Fruit fly (Drosophila melanogaster) whole organism, embryonic: Measurements from ENCODE around the gene Ube4B.

Experiments used
- Antp ChIP-seq: fragments of 200-800 bp; sonication (Bioruptor generic); optimal IDR thresholded peaks from 3 replicates; lab custom pipeline; 2016; ENCODE audit warnings: missing biosample characterization, missing genetic modification characterization
- CG10462 ChIP-seq: fragments of 200-800 bp; sonication (Bioruptor generic); optimal IDR thresholded peaks from 2 replicates; lab custom pipeline; 2016; ENCODE audit warnings: missing biosample characterization, missing genetic modification characterization
- CG11247 ChIP-seq: fragments of 200-800 bp; sonication (Bioruptor generic); IDR thresholded peaks from 2 replicates; pipeline ENCODE4 v1.3.6; 2022; ENCODE audit warnings: missing biosample characterization, missing genetic modification characterization
- CG11560 ChIP-seq: fragments of 200-800 bp; sonication (Bioruptor generic); IDR thresholded peaks from 3 replicates; pipeline ENCODE4 v1.3.6; 2022; ENCODE audit warnings: missing biosample characterization, missing genetic modification characterization
- CG13624 ChIP-seq: fragments of 200-800 bp; sonication (Bioruptor generic); optimal IDR thresholded peaks from 2 replicates; lab custom pipeline; 2016; ENCODE audit warnings: missing biosample characterization, missing genetic modification characterization
- CG15073 ChIP-seq: fragments of 200-800 bp; sonication (Bioruptor generic); optimal IDR thresholded peaks from 2 replicates; lab custom pipeline; 2016; ENCODE audit warnings: missing biosample characterization, missing genetic modification characterization
- CG16863 ChIP-seq: fragments of 200-800 bp; sonication (Bioruptor generic); optimal IDR thresholded peaks from 3 replicates; lab custom pipeline; 2016; ENCODE audit warnings: missing biosample characterization, missing genetic modification characterization
- CG17802 ChIP-seq: fragments of 200-800 bp; sonication (Bioruptor generic); optimal IDR thresholded peaks from 2 replicates; lab custom pipeline; 2018; ENCODE audit warnings: missing biosample characterization, mild to moderate bottlenecking, missing genetic modification characterization, moderate library complexity
- CG17912 ChIP-seq: fragments of 200-800 bp; sonication (Bioruptor generic); optimal IDR thresholded peaks from 2 replicates; lab custom pipeline; 2018; ENCODE audit warnings: missing biosample characterization, mild to moderate bottlenecking, missing genetic modification characterization
- CG3407 ChIP-seq: fragments of 200-800 bp; sonication (Bioruptor generic); optimal IDR thresholded peaks from 2 replicates; lab custom pipeline; 2018; ENCODE audit warnings: missing biosample characterization, mild to moderate bottlenecking, missing genetic modification characterization
- CG4328 ChIP-seq: fragments of 200-800 bp; sonication (Bioruptor generic); optimal IDR thresholded peaks from 3 replicates; lab custom pipeline; 2017; ENCODE audit warnings: missing biosample characterization, missing genetic modification reagents, missing genetic modification characterization
- CG6765 ChIP-seq: fragments of 200-800 bp; sonication (Bioruptor generic); optimal IDR thresholded peaks from 3 replicates; lab custom pipeline; 2017; ENCODE audit warnings: missing biosample characterization, mild to moderate bottlenecking, missing genetic modification characterization
- CG7745 ChIP-seq: fragments of 200-800 bp; sonication (Bioruptor generic); optimal IDR thresholded peaks from 2 replicates; lab custom pipeline; 2018; ENCODE audit warnings: missing biosample characterization, mild to moderate bottlenecking, missing genetic modification characterization, moderate library complexity
- CG7786 ChIP-seq: fragments of 200-800 bp; sonication (Bioruptor generic); optimal IDR thresholded peaks from 2 replicates; lab custom pipeline; 2016; ENCODE audit warnings: missing biosample characterization, missing genetic modification characterization
- CrebB ChIP-seq: fragments of 200-800 bp; sonication (Bioruptor generic); optimal IDR thresholded peaks from 3 replicates; lab custom pipeline; 2018; ENCODE audit warnings: missing biosample characterization, mild to moderate bottlenecking, missing genetic modification characterization
- Dll ChIP-seq: fragments of 200-800 bp; sonication (Bioruptor generic); IDR thresholded peaks from 4 replicates; pipeline ENCODE4 v1.3.6; 2022; ENCODE audit warnings: missing biosample characterization, missing genetic modification characterization; ENCODE audit not compliant: partially characterized antibody
- Dref ChIP-seq: fragments of 200-800 bp; sonication (Bioruptor generic); IDR thresholded peaks from 2 replicates; pipeline ENCODE4 v1.3.6; 2022; ENCODE audit warnings: missing biosample characterization, missing genetic modification characterization
- Hr3 ChIP-seq: fragments of 200-800 bp; sonication (Bioruptor generic); optimal IDR thresholded peaks from 3 replicates; lab custom pipeline; 2016; ENCODE audit warnings: missing biosample characterization, missing genetic modification characterization
- Hr39 ChIP-seq: fragments of >200 bp; optimal IDR thresholded peaks from 2 replicates; lab custom pipeline; 2017
- Hsf ChIP-seq: fragments of 200-800 bp; sonication (Bioruptor generic); optimal IDR thresholded peaks from 3 replicates; lab custom pipeline; 2016; ENCODE audit warnings: missing biosample characterization, missing genetic modification characterization
- Max ChIP-seq: fragments of 200-800 bp; sonication (Bioruptor generic); optimal IDR thresholded peaks from 2 replicates; lab custom pipeline; 2016; ENCODE audit warnings: missing biosample characterization, mild to moderate bottlenecking, missing genetic modification characterization
- Med ChIP-seq: fragments of 200-800 bp; sonication (Bioruptor generic); peaks from one replicate; lab custom pipeline; 2016; ENCODE audit warnings: missing biosample characterization, missing genetic modification characterization, mild to moderate bottlenecking, inconsistent platforms, moderate library complexity
- NC2β ChIP-seq: fragments of 200-800 bp; sonication (Bioruptor generic); optimal IDR thresholded peaks from 2 replicates; lab custom pipeline; 2016; ENCODE audit warnings: missing biosample characterization, missing genetic modification characterization
- Nf-YA ChIP-seq: fragments of 200-800 bp; sonication (Bioruptor generic); IDR thresholded peaks from 2 replicates; pipeline ENCODE4 v1.3.6; 2022; ENCODE audit warnings: missing biosample characterization, missing genetic modification characterization
- Rx ChIP-seq: fragments of 200-800 bp; sonication (Bioruptor generic); IDR thresholded peaks from 2 replicates; pipeline ENCODE4 v1.3.6; 2022; ENCODE audit warnings: missing biosample characterization, missing genetic modification characterization
- Spps ChIP-seq: fragments of 200-800 bp; sonication (Bioruptor generic); optimal IDR thresholded peaks from 2 replicates; lab custom pipeline; 2018; ENCODE audit warnings: missing biosample characterization, mild to moderate bottlenecking, missing genetic modification characterization
- bigmax ChIP-seq: fragments of 200-800 bp; sonication (Bioruptor generic); optimal IDR thresholded peaks from 2 replicates; lab custom pipeline; 2018; ENCODE audit warnings: missing biosample characterization, mild to moderate bottlenecking, missing genetic modification characterization
- btn ChIP-seq: fragments of 200-800 bp; sonication (Bioruptor generic); optimal IDR thresholded peaks from 2 replicates; lab custom pipeline; 2016; ENCODE audit warnings: missing biosample characterization, missing genetic modification characterization
- cato ChIP-seq: fragments of 200-800 bp; sonication (Bioruptor generic); optimal IDR thresholded peaks from 2 replicates; lab custom pipeline; 2016; ENCODE audit warnings: missing biosample characterization, missing genetic modification characterization, borderline replicate concordance
- dan ChIP-seq: fragments of 200-800 bp; sonication (Bioruptor generic); IDR thresholded peaks from 2 replicates; pipeline ENCODE4 v1.3.6; 2022; ENCODE audit warnings: missing biosample characterization, missing genetic modification characterization
- dmrt11E ChIP-seq: fragments of 200-800 bp; sonication (Bioruptor generic); optimal IDR thresholded peaks from 3 replicates; lab custom pipeline; 2018; ENCODE audit warnings: missing biosample characterization, mild to moderate bottlenecking, missing genetic modification characterization, moderate library complexity
- emc ChIP-seq: fragments of 200-800 bp; sonication (Bioruptor generic); optimal IDR thresholded peaks from 2 replicates; lab custom pipeline; 2016; ENCODE audit warnings: missing biosample characterization, missing genetic modification characterization
- ems ChIP-seq: fragments of 200-800 bp; sonication (Bioruptor generic); optimal IDR thresholded peaks from 3 replicates; lab custom pipeline; 2016; ENCODE audit warnings: missing biosample characterization, missing genetic modification characterization
- esg ChIP-seq: fragments of 200-800 bp; sonication (Bioruptor generic); conservative IDR thresholded peaks from 2 replicates; pipeline ENCODE4 v1.3.6; 2022; ENCODE audit warnings: missing biosample characterization, missing genetic modification characterization
- fru ChIP-seq: fragments of >200 bp; optimal IDR thresholded peaks from 2 replicates; lab custom pipeline; 2017
- ftz-f1 ChIP-seq: fragments of 200-800 bp; sonication (Bioruptor generic); optimal IDR thresholded peaks from 2 replicates; lab custom pipeline; 2016; ENCODE audit warnings: missing biosample characterization, missing genetic modification characterization
- gce ChIP-seq: fragments of 200-800 bp; sonication (Bioruptor generic); IDR thresholded peaks from 3 replicates; pipeline ENCODE4 v1.3.6; 2022; ENCODE audit warnings: missing biosample characterization, missing genetic modification characterization
- gem ChIP-seq: fragments of 200-800 bp; sonication (Bioruptor generic); optimal IDR thresholded peaks from 2 replicates; lab custom pipeline; 2019; ENCODE audit warnings: missing biosample characterization, mild to moderate bottlenecking, missing genetic modification characterization, moderate library complexity
- gsb ChIP-seq: fragments of 200-800 bp; sonication (Bioruptor generic); IDR thresholded peaks from 2 replicates; pipeline ENCODE4 v1.3.6; 2022; ENCODE audit warnings: missing biosample characterization, missing genetic modification characterization
- ham ChIP-seq: fragments of 200-800 bp; sonication (Bioruptor generic); IDR thresholded peaks from 2 replicates; pipeline ENCODE4 v1.3.6; 2022; ENCODE audit warnings: missing biosample characterization, missing genetic modification characterization
- ind ChIP-seq: fragments of 200-800 bp; sonication (Bioruptor generic); optimal IDR thresholded peaks from 3 replicates; lab custom pipeline; 2016; ENCODE audit warnings: missing biosample characterization, missing genetic modification characterization
- insv ChIP-seq, 2 experiments: fragments of 200-800 bp; sonication (Bioruptor generic); optimal IDR thresholded peaks; 3 replicates each; lab custom pipeline; 2016 to 2018; ENCODE audit warnings: missing biosample characterization in 2 of 2, missing genetic modification characterization in 2 of 2
- mld ChIP-seq: fragments of 200-800 bp; sonication (Bioruptor generic); IDR thresholded peaks from 3 replicates; pipeline ENCODE4 v1.3.6; 2022; ENCODE audit warnings: missing biosample characterization, missing genetic modification characterization; ENCODE audit not compliant: partially characterized antibody
- peb ChIP-seq: fragments of 200-800 bp; sonication (Bioruptor generic); IDR thresholded peaks from 2 replicates; pipeline ENCODE4 v1.3.6; 2022; ENCODE audit warnings: missing biosample characterization, missing genetic modification characterization
- rib ChIP-seq: fragments of 200-800 bp; sonication (Bioruptor generic); IDR thresholded peaks from 2 replicates; pipeline ENCODE4 v1.3.6; 2022; ENCODE audit warnings: missing biosample characterization, missing genetic modification characterization
- row ChIP-seq: fragments of 200-800 bp; sonication (Bioruptor generic); IDR thresholded peaks from 3 replicates; pipeline ENCODE4 v1.3.6; 2022; ENCODE audit warnings: missing biosample characterization, missing genetic modification characterization
- sc ChIP-seq, 3 experiments: fragments of >200 bp in 2 of 3; fragments of 200-800 bp in 1 of 3; sonication (Bioruptor generic) in 1 of 3; optimal IDR thresholded peaks; 2 replicates in 2 of 3; 3 replicates in 1 of 3; lab custom pipeline; 2017; ENCODE audit warnings: mild to moderate bottlenecking in 1 of 3, missing biosample characterization in 1 of 3, missing genetic modification characterization in 1 of 3, missing genetic modification reagents in 1 of 3
- sob ChIP-seq: fragments of 200-800 bp; sonication (Bioruptor generic); IDR thresholded peaks from 2 replicates; pipeline ENCODE4 v1.3.6; 2022; ENCODE audit warnings: missing biosample characterization, missing genetic modification characterization
- wor ChIP-seq: fragments of 200-800 bp; sonication (Bioruptor generic); IDR thresholded peaks from 2 replicates; pipeline ENCODE4 v1.3.6; 2022; ENCODE audit warnings: missing biosample characterization, missing genetic modification characterization
- zf30C ChIP-seq: fragments of 200-800 bp; sonication (Bioruptor generic); optimal IDR thresholded peaks from 3 replicates; lab custom pipeline; 2018; ENCODE audit warnings: missing biosample characterization, mild to moderate bottlenecking, missing genetic modification characterization

Gene Ube4B

dm6 chr2L:13004059-13004870, 15.0 kb downstream of the Ube4B start, which contains the start of the genes Vha68-1 and mTor (continued):
- TF ChIP-seq Rx (GFP tag; lab: Robert Waterston, UW) (peak; percentile 68), CrebB (tag; lab: Kevin White, UChicago) (no peak), wor (GFP tag; lab: Robert Waterston, UW) (peak; percentile 48), Med (GFP tag; lab: Kevin White, UChicago) (peak; percentile 95), mld (GFP tag; lab: Robert Waterston, UW) (peak; percentile 47; the same call in 2 of the 3 replicates), dmrt11E (tag; lab: Kevin White, UChicago) (peak; percentile 75), CG15073 (no peak), CG4328 (GFP tag; lab: Kevin White, UChicago) (peak; percentile 45), CG11247 (peak; percentile 81), gsb (GFP tag; lab: Robert Waterston, UW) (no peak), zf30C (GFP tag; lab: Kevin White, UChicago) (no peak), Dll (peak; percentile 87), esg (GFP tag; lab: Robert Waterston, UW) (peak; percentile 77), CG3407 (no peak), Dref (GFP tag; lab: Robert Waterston, UW) (peak; percentile 86), bigmax (GFP tag; lab: Kevin White, UChicago) (peak; percentile 52), sc (optimal IDR thresholded peaks at IDR 0.05; lab: Kevin White, UChicago) (no peak), sc (GFP tag; optimal IDR thresholded peaks at IDR 0.05; lab: Kevin White, UChicago) (peak; percentile 68), CG7786 (GFP tag; lab: Kevin White, UChicago) (peak; percentile 78), Nf-YA (GFP tag; lab: Robert Waterston, UW) (no peak), NC2β (GFP tag; lab: Kevin White, UChicago) (peak; percentile 57), Hr39 (lab: Kevin White, UChicago) (no peak), Antp (peak; percentile 70), row (GFP tag; lab: Robert Waterston, UW) (peak; percentile 92), gem (tag; lab: Kevin White, UChicago) (peak; percentile 91), emc (GFP tag; lab: Kevin White, UChicago) (peak; percentile 26), CG7745 (no peak), CG10462 (GFP tag; lab: Kevin White, UChicago) (peak; percentile 36), ftz-f1 (GFP tag; lab: Kevin White, UChicago) (no peak), fru (no peak), ems (GFP tag; lab: Kevin White, UChicago) (peak; percentile 35), CG17912 (GFP tag; lab: Kevin White, UChicago) (no peak), btn (GFP tag; lab: Kevin White, UChicago) (no peak), CG16863 (peak; percentile 63), CG11560 (tag; lab: Robert Waterston, UW) (peak; percentile 63; the same call in 1 of the 3 replicates), sob (GFP tag; lab: Robert Waterston, UW) (peak; percentile 84), cato (GFP tag; lab: Kevin White, UChicago) (peak; percentile 65), CG17802 (peak; percentile 89), CG13624 (GFP tag; lab: Kevin White, UChicago) (no peak), peb (GFP tag; lab: Robert Waterston, UW) (peak; percentile 65), Max (peak; percentile 64), insv (GFP tag; optimal IDR thresholded peaks at IDR 0.05; lab: Kevin White, UChicago) (peak in 1 of 2 experiments; percentile 30), CG6765 (GFP tag; lab: Kevin White, UChicago) (peak; percentile 50), Spps (tag; lab: Kevin White, UChicago) (peak; percentile 39), gce (peak; percentile 49; the same call in 1 of the 3 replicates), dan (GFP tag; lab: Robert Waterston, UW) (no peak), Hsf (GFP tag; lab: Kevin White, UChicago) (peak; percentile 80), rib (peak; percentile 61), Hr3 (peak; percentile 84), ind (GFP tag; lab: Kevin White, UChicago) (peak; percentile 84), ham (GFP tag; lab: Robert Waterston, UW) (peak; percentile 33; the same call in 1 of the 2 replicates)
